Fruit fly (Drosophila melanogaster) S2 (cell line): ENCODE measurements around the gene Nedd8.

Source experiments
- CG8478 ChIP-seq: fragments of >200 bp; optimal IDR thresholded peaks from 2 replicates; lab custom pipeline; 2018
- CTCF ChIP-seq, 2 experiments: fragments of >200 bp; optimal IDR thresholded peaks; 2 replicates each; lab custom pipeline; 2018

Gene Nedd8

dm6 chr2L:18953512-18954254, 2.0 kb upstream of the Nedd8 start:
- TF ChIP-seq CG8478 (lab: Kevin White, UChicago) (no peak), CTCF (optimal IDR thresholded peaks at IDR 0.05; lab: Kevin White, UChicago) (no peak)

- TF ChIP-seq CTCF (optimal IDR thresholded peaks at IDR 0.05; lab: Kevin White, UChicago) (no peak), CG8478 (lab: Kevin White, UChicago) (no peak)
These were observed 2.9 kb downstream of the Nedd8 start, which contains the start of gene CG10428 for dm6 chr2L:18948724-18949108. Gene CG10428 (plus strand): TSS chr2L:18948884.

- TF ChIP-seq CTCF (optimal IDR thresholded peaks at IDR 0.05; lab: Kevin White, UChicago) (no peak), CG8478 (lab: Kevin White, UChicago) (no peak)
These were observed 3.4 kb downstream of the Nedd8 start for dm6 chr2L:18948065-18948723.

dm6 chr2L:18947515-18947998, 4.1 kb downstream of the Nedd8 start:
- TF ChIP-seq CTCF (optimal IDR thresholded peaks at IDR 0.05; lab: Kevin White, UChicago) (peak in 1 of 2 experiments; percentile 16), CG8478 (lab: Kevin White, UChicago) (no peak)

dm6 chr2L:18946636-18947514, 4.8 kb downstream of the Nedd8 start:
- no peak for TF ChIP-seq CG8478 (lab: Kevin White, UChicago)
- TF ChIP-seq CTCF (optimal IDR thresholded peaks at IDR 0.05; lab: Kevin White, UChicago): no peak

dm6 chr2L:18945765-18946552, 5.7 kb downstream of the Nedd8 start, which contains the start of gene CG46304:
Gene CG46304 (plus strand): TSS chr2L:18946305.
- TF ChIP-seq CG8478 (lab: Kevin White, UChicago) (no peak), CTCF (optimal IDR thresholded peaks at IDR 0.05; lab: Kevin White, UChicago) (no peak)

- TF ChIP-seq CTCF (optimal IDR thresholded peaks at IDR 0.05; lab: Kevin White, UChicago) (no peak), CG8478 (lab: Kevin White, UChicago) (no peak)
These were observed 7.2 kb downstream of the Nedd8 start for dm6 chr2L:18944175-18945012.

dm6 chr2L:18943797-18944174, 7.9 kb downstream of the Nedd8 start, which contains the start of gene ssp3:
Gene ssp3 (minus strand): TSS chr2L:18943960.
- TF ChIP-seq CG8478 (lab: Kevin White, UChicago) (no peak), CTCF (optimal IDR thresholded peaks at IDR 0.05; lab: Kevin White, UChicago) (no peak)

dm6 chr2L:18943309-18943708, 8.3 kb downstream of the Nedd8 start:
- TF ChIP-seq CTCF (optimal IDR thresholded peaks at IDR 0.05; lab: Kevin White, UChicago) (no peak), CG8478 (lab: Kevin White, UChicago) (no peak)

dm6 chr2L:18936056-18936455, 15.6 kb downstream of the Nedd8 start:
- TF ChIP-seq CG8478 (lab: Kevin White, UChicago) (no peak), CTCF (optimal IDR thresholded peaks at IDR 0.05; lab: Kevin White, UChicago) (peak; percentile 60 to 61)

- TF ChIP-seq CG8478 (lab: Kevin White, UChicago): no peak
- TF ChIP-seq CTCF (optimal IDR thresholded peaks at IDR 0.05; lab: Kevin White, UChicago): no peak
These were observed 17.0 kb downstream of the Nedd8 start for dm6 chr2L:18934588-18934987.

dm6 chr2L:18933867-18934266, 17.8 kb downstream of the Nedd8 start:
- TF ChIP-seq CTCF (optimal IDR thresholded peaks at IDR 0.05; lab: Kevin White, UChicago) (no peak), CG8478 (lab: Kevin White, UChicago) (no peak)
